Worm (Caenorhabditis elegans): ENCODE measurements around the gene lbp-7.

- TF ChIP-seq aly-1 (tag; optimal IDR thresholded peaks at IDR 0.05) (no peak), ama-1 (optimal IDR thresholded peaks at IDR 0.05) (no peak), hmbx-1 (tag; optimal IDR thresholded peaks at IDR 0.05) (no peak), flt-1 (GFP tag; IDR thresholded peaks at IDR 0.05) (no peak), tbx-11 (GFP tag; IDR thresholded peaks at IDR 0.05) (no peak), B0310.2 (tag; optimal IDR thresholded peaks at IDR 0.05) (no peak), ets-7 (tag; optimal IDR thresholded peaks at IDR 0.05) (no peak), F13C5.2 (tag; optimal IDR thresholded peaks at IDR 0.05) (no peak), ceh-36 (tag; optimal IDR thresholded peaks at IDR 0.05) (no peak), hmg-4 (GFP tag; optimal IDR thresholded peaks at IDR 0.05) (no peak), tra-4 (tag; optimal IDR thresholded peaks at IDR 0.05) (no peak), scrt-1 (GFP tag; IDR thresholded peaks at IDR 0.05) (no peak), sea-1 (GFP tag; conservative IDR thresholded peaks at IDR 0.05) (no peak), pes-1 (GFP tag; IDR thresholded peaks at IDR 0.05) (no peak)
Measured at ce11 chrV:13837173-13837572, 42.2 kb upstream of the lbp-7 start, which contains the start of gene srx-128.

All from whole organism, early embryonic.